Worm (Caenorhabditis elegans) whole organism, L4/young adult: ENCODE data around the gene F25B5.3.

Source experiments
- W03F9.2 ChIP-seq: fragments of 150-350 bp; optimal IDR thresholded peaks from 2 replicates; lab custom pipeline; 2014; ENCODE audit warnings: missing biosample characterization, missing genetic modification characterization
- him-1 ChIP-seq: sonication (generic microtip); optimal IDR thresholded peaks from 2 replicates; lab custom pipeline; 2016; ENCODE audit warnings: missing genotype, missing genetic modification reagents, missing genetic modification characterization, missing compliant biosample characterization

DNA sequence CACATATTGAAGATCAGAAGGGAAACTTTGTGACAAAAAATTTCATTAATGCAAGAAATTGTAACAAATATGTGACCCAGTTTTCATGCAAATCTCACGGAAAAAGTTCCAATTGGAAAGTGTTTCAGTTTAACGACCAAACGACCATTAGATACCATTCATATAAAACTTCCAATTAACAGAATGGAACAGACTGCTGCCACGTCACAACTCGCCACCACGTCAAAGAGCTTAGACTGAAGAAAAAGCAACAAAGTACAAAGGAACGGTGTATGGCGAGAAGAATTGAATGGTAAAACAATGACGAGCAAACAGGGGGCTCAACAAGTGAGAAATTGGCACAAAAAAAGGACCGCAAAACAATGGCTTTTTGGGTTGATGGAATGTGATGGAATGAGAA is 36.7 kb downstream of the F25B5.3 start, which contains the start of gene T04C9.3:
- TF ChIP-seq him-1 (tag; lab: Kevin White, UChicago) (no peak), W03F9.2 (tag; lab: Kevin White, UChicago) (no peak)
